Worm (Caenorhabditis elegans) whole organism, L2 larva: ENCODE data around the gene pcyt-1.

Experiments used
- C34F6.9 ChIP-seq: fragments of 150-350 bp; optimal IDR thresholded peaks from 2 replicates; lab custom pipeline; 2014; ENCODE audit warnings: missing biosample characterization, missing genetic modification characterization
- F13H6.1 ChIP-seq: sonication (generic microtip); optimal IDR thresholded peaks from 2 replicates; lab custom pipeline; 2016; ENCODE audit warnings: missing genetic modification characterization, missing compliant biosample characterization
- R02D3.7 ChIP-seq: fragments of 150-350 bp; optimal IDR thresholded peaks from 2 replicates; lab custom pipeline; 2014; ENCODE audit warnings: missing biosample characterization, missing genetic modification characterization
- Y55F3AM.14 ChIP-seq: fragments of 200-800 bp; sonication (Bioruptor generic); optimal IDR thresholded peaks from 2 replicates; lab custom pipeline; 2018; ENCODE audit warnings: mild to moderate bottlenecking, missing genetic modification characterization, missing compliant biosample characterization
- ZK546.5 ChIP-seq: sonication (generic microtip); optimal IDR thresholded peaks from 2 replicates; lab custom pipeline; 2017; ENCODE audit warnings: missing biosample characterization, missing genetic modification characterization
- alr-1 ChIP-seq: fragments of 150-350 bp; optimal IDR thresholded peaks from 2 replicates; lab custom pipeline; 2014; ENCODE audit warnings: missing biosample characterization, missing genetic modification characterization
- aly-2 ChIP-seq: fragments of 150-350 bp; optimal IDR thresholded peaks from 2 replicates; lab custom pipeline; 2014; ENCODE audit warnings: missing biosample characterization, missing genetic modification characterization
- ceh-16 ChIP-seq: fragments of 150-350 bp; optimal IDR thresholded peaks from 2 replicates; lab custom pipeline; 2014; ENCODE audit warnings: missing biosample characterization, missing genetic modification characterization
- ceh-82 ChIP-seq: fragments of 150-350 bp; optimal IDR thresholded peaks from 2 replicates; lab custom pipeline; 2014; ENCODE audit warnings: missing biosample characterization, missing genetic modification characterization
- crh-2 ChIP-seq: sonication (generic microtip); optimal IDR thresholded peaks from 2 replicates; lab custom pipeline; 2017; ENCODE audit warnings: missing biosample characterization, missing genetic modification characterization
- dmd-4 ChIP-seq: sonication (generic microtip); optimal IDR thresholded peaks from 2 replicates; lab custom pipeline; 2017; ENCODE audit warnings: missing biosample characterization, missing genetic modification characterization
- egl-27 ChIP-seq: sonication (generic microtip); optimal IDR thresholded peaks from 3 replicates; lab custom pipeline; 2017; ENCODE audit warnings: missing biosample characterization, missing genetic modification reagents, missing genetic modification characterization
- fos-1 ChIP-seq: fragments of 150-350 bp; optimal IDR thresholded peaks from 2 replicates; lab custom pipeline; 2014; ENCODE audit warnings: missing biosample characterization, missing genetic modification characterization
- gmeb-1 ChIP-seq: fragments of 150-350 bp; optimal IDR thresholded peaks from 2 replicates; lab custom pipeline; 2014; ENCODE audit warnings: missing biosample characterization, missing genetic modification characterization
- lin-13 ChIP-seq: fragments of 150-350 bp; optimal IDR thresholded peaks from 2 replicates; lab custom pipeline; 2014; ENCODE audit warnings: missing biosample characterization, missing genetic modification reagents, missing genetic modification characterization
- lin-39 ChIP-seq: fragments of 150-350 bp; optimal IDR thresholded peaks from 2 replicates; lab custom pipeline; 2014; ENCODE audit warnings: missing biosample characterization, missing genetic modification reagents, missing genetic modification characterization
- lsy-2 ChIP-seq, 2 experiments: fragments of 150-350 bp in 1 of 2; sonication (generic microtip) in 1 of 2; optimal IDR thresholded peaks; 2 replicates each; lab custom pipeline; 2014 to 2017; ENCODE audit warnings: missing biosample characterization in 2 of 2, missing genetic modification characterization in 2 of 2
- nhr-10 ChIP-seq: sonication (generic microtip); optimal IDR thresholded peaks from 2 replicates; lab custom pipeline; 2017; ENCODE audit warnings: missing biosample characterization, missing genetic modification characterization
- nhr-12 ChIP-seq: fragments of 150-350 bp; optimal IDR thresholded peaks from 2 replicates; lab custom pipeline; 2014; ENCODE audit warnings: missing biosample characterization, missing genetic modification characterization
- nhr-129 ChIP-seq: fragments of 150-350 bp; optimal IDR thresholded peaks from 2 replicates; lab custom pipeline; 2014; ENCODE audit warnings: missing biosample characterization, missing genetic modification characterization
- nhr-237 ChIP-seq: fragments of 150-350 bp; optimal IDR thresholded peaks from 2 replicates; lab custom pipeline; 2014; ENCODE audit warnings: missing biosample characterization, missing genetic modification characterization
- nhr-77 ChIP-seq: fragments of 150-350 bp; optimal IDR thresholded peaks from 2 replicates; lab custom pipeline; 2014; ENCODE audit warnings: missing biosample characterization, missing genetic modification characterization
- peb-1 ChIP-seq: fragments of 150-350 bp; optimal IDR thresholded peaks from 2 replicates; lab custom pipeline; 2014; ENCODE audit warnings: missing biosample characterization, missing genetic modification characterization
- skn-1 ChIP-seq: sonication (generic microtip); optimal IDR thresholded peaks from 2 replicates; lab custom pipeline; 2017; ENCODE audit warnings: missing biosample characterization, missing genetic modification characterization
- sma-9 ChIP-seq, 2 experiments: fragments of 150-350 bp in 1 of 2; sonication (generic microtip) in 1 of 2; optimal IDR thresholded peaks; 2 replicates each; lab custom pipeline; 2014 to 2016; ENCODE audit warnings: missing genetic modification characterization in 2 of 2, mild to moderate bottlenecking in 1 of 2, missing biosample characterization in 1 of 2, missing compliant biosample characterization in 1 of 2, missing genetic modification reagents in 1 of 2, moderate library complexity in 1 of 2
- snpc-4 ChIP-seq: fragments of 150-350 bp; optimal IDR thresholded peaks from 2 replicates; lab custom pipeline; 2014; ENCODE audit warnings: missing biosample characterization, missing genetic modification characterization
- unc-55 ChIP-seq: fragments of 150-350 bp; sonication (generic microtip); optimal IDR thresholded peaks from 3 replicates; lab custom pipeline; 2014; ENCODE audit warnings: missing biosample characterization, missing genetic modification reagents, missing genetic modification characterization
- unc-62 ChIP-seq: fragments of 150-350 bp; optimal IDR thresholded peaks from 2 replicates; lab custom pipeline; 2014; ENCODE audit warnings: missing biosample characterization, missing genetic modification reagents, missing genetic modification characterization
- ztf-4 ChIP-seq: fragments of 150-350 bp; optimal IDR thresholded peaks from 2 replicates; lab custom pipeline; 2014; ENCODE audit warnings: missing biosample characterization, missing genetic modification characterization

pcyt-1 gene

DNA sequence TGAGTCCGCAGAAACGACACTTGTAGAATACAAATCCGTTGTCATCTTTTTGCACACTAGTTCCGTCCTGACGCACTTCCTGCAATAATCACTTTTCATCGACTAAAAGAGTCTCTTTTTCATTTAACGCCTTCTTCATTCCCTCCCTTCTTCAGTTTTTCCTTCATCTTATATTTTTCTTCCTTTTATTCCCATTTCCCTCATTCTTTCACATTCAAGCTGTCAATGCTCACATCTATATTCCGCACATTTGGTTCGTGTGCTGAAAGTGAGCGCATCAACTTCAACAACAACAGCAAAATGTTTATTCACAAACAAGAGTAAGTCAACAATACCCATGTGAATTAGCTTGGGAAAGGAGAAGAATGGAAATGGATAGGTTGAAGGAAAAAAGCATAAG lies at the start of gene pcyt-1:
Gene pcyt-1 (plus strand): TSS at position 301 of the 400 bp plus-strand sequence.
- TF ChIP-seq unc-55 (GFP tag; lab: Kevin White, UChicago) (peak; percentile 15), F13H6.1 (tag; lab: Kevin White, UChicago) (no peak)

DNA sequence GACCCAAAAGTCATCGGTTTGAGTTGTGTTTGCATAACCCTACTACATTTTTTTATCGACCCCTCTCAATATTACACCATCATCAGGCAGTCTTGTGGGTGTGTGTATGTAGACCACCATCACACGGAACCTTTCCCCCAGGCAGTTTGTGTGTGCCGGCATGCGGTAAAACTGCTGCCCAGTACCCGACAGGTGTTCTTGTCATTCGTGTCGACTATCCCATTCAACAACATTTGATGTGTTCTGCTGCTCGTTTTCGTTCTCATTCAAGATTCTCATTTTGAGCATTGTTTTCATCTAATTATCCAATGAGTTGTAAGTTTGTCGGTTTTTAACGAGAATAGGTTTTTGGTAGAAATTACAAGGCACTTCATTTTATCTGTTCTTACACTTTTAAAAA lies 49.6 kb upstream of the pcyt-1 start:
- TF ChIP-seq sma-9 (GFP tag; optimal IDR thresholded peaks at IDR 0.05; lab: Kevin White, UChicago) (peak; percentile 7), sma-9 (tag; optimal IDR thresholded peaks at IDR 0.05; lab: Kevin White, UChicago) (no peak), peb-1 (tag; lab: Kevin White, UChicago) (no peak)
- TF ChIP-seq, all 48 proteins: peak for 1

- TF ChIP-seq lsy-2 (tag; optimal IDR thresholded peaks at IDR 0.05; lab: Kevin White, UChicago) (peak in 1 of 2 experiments; percentile 38), F13H6.1 (tag; lab: Kevin White, UChicago) (peak; percentile 84), nhr-129 (tag; lab: Kevin White, UChicago) (peak; percentile 45), egl-27 (tag; lab: Kevin White, UChicago) (no peak), ztf-4 (tag; lab: Kevin White, UChicago) (no peak), C34F6.9 (peak; percentile 8), lin-39 (tag; lab: Kevin White, UChicago) (no peak), alr-1 (tag; lab: Kevin White, UChicago) (no peak), dmd-4 (no peak), sma-9 (GFP tag; optimal IDR thresholded peaks at IDR 0.05; lab: Kevin White, UChicago) (peak; percentile 57), sma-9 (tag; optimal IDR thresholded peaks at IDR 0.05; lab: Kevin White, UChicago) (no peak), unc-55 (GFP tag; lab: Kevin White, UChicago) (no peak)
- TF ChIP-seq, all 48 proteins: peak for 5
Observed at ce11 chrX:7523799-7524198, 48.4 kb upstream of the pcyt-1 start.

- TF ChIP-seq ztf-4 (tag; lab: Kevin White, UChicago) (no peak), skn-1 (no peak), nhr-77 (tag; lab: Kevin White, UChicago) (no peak), nhr-10 (tag; lab: Kevin White, UChicago) (no peak), ceh-82 (no peak), nhr-129 (tag; lab: Kevin White, UChicago) (no peak), crh-2 (no peak), ZK546.5 (tag; lab: Kevin White, UChicago) (no peak), gmeb-1 (tag; lab: Kevin White, UChicago) (no peak), nhr-237 (tag; lab: Kevin White, UChicago) (no peak), ceh-16 (tag; lab: Kevin White, UChicago) (no peak), unc-62 (GFP tag; lab: Kevin White, UChicago) (no peak)
Observed at ce11 chrX:7525271-7525670, 46.9 kb upstream of the pcyt-1 start, which contains the start of gene F46C8.3. Gene F46C8.3 (plus strand): TSS chrX:7525571.

DNA sequence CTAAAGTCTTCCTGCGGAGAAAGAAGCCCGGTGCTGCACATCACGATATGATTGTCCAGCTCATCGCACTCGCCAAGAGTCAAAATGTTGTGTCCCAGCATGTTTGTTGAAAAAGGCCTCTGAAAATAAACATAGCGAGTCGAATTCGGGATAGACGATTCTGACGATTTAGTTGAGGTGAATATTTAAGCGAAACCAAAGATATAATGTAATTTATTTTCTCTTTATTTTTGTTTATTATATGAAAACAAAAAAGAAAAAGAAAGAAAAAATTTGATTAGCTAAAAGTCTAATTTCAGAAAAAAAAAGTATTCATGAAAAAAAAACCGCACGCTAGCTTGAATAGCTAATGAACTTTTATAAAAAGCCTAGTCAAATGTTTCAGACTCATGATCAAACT lies 39.5 kb upstream of the pcyt-1 start, which contains the start of gene ceh-14:
Gene ceh-14 (minus strand): TSS at position 101 of the 400 bp plus-strand sequence.
- TF ChIP-seq unc-62 (GFP tag; lab: Kevin White, UChicago) (no peak), nhr-12 (tag; lab: Kevin White, UChicago) (no peak), ztf-4 (tag; lab: Kevin White, UChicago) (no peak), ceh-16 (tag; lab: Kevin White, UChicago) (no peak), R02D3.7 (tag; lab: Kevin White, UChicago) (no peak), unc-55 (GFP tag; lab: Kevin White, UChicago) (no peak), fos-1 (no peak), snpc-4 (no peak)
- TF ChIP-seq, all 48 proteins: peak for 0

DNA sequence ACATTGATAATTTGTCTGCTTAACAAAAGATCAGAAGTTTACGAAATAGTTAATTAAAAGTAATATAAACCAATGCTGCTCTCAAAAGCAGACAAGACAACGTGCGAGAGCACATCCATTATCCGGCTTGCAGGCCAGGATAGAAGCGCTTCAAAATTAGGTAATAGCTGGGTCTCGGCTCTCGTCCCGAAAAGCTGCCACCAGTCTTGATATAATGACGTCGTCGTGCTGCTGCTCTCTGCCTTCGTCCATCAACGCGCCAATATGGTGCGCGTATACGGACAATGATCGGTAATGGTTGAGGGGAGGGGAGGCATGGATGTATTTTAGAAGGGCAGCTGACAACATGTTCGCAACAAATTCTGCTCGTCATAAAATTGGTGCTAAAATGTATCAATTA lies 37.7 kb upstream of the pcyt-1 start:
- TF ChIP-seq lsy-2 (tag; optimal IDR thresholded peaks at IDR 0.05; lab: Kevin White, UChicago), result no peak
- no peak for TF ChIP-seq ceh-82
- no peak for TF ChIP-seq aly-2
- no peak for TF ChIP-seq lin-13 (GFP tag; lab: Kevin White, UChicago)
- TF ChIP-seq unc-62 (GFP tag; lab: Kevin White, UChicago), result no peak
- no peak for TF ChIP-seq unc-55 (GFP tag; lab: Kevin White, UChicago)
- TF ChIP-seq nhr-12 (tag; lab: Kevin White, UChicago), result no peak
- no peak for TF ChIP-seq dmd-4
- no peak for TF ChIP-seq snpc-4
- no peak for TF ChIP-seq ztf-4 (tag; lab: Kevin White, UChicago)
- no peak for TF ChIP-seq R02D3.7 (tag; lab: Kevin White, UChicago)
- TF ChIP-seq Y55F3AM.14 (GFP tag; lab: Kevin White, UChicago), result no peak
- TF ChIP-seq, all 48 proteins: peak for 0
